Worm (Caenorhabditis elegans): ENCODE data around the gene mca-1.

DNA sequence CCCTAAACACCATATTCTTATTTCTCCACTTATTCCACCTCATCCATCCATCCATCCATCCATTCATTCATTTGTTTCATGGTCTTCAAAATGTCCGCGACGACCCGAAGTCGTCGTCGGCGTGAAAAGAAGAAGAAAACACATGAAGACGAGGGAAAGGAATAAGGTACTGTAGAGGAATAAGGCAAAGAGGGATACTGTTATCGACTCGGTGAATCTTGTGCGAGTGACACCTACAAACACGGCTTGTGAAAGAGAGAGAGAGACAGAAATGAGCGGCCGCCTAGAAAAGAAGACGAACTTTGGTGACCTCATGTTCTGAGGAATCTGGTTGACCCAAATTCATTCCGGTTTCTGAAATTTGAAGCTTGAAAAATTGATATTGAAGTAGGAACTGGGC, 25.7 kb downstream of the mca-1 start:
- TF ChIP-seq nhr-12 (tag; optimal IDR thresholded peaks at IDR 0.05) (no peak), egl-27 (tag; optimal IDR thresholded peaks at IDR 0.05) (no peak), gmeb-1 (tag; optimal IDR thresholded peaks at IDR 0.05) (no peak), lsy-2 (tag; optimal IDR thresholded peaks at IDR 0.05) (no peak), lin-13 (GFP tag; optimal IDR thresholded peaks at IDR 0.05) (no peak), ama-1 (optimal IDR thresholded peaks at IDR 0.05) (no peak)
